Worm (Caenorhabditis elegans) whole organism, L4 larva: Measurements from ENCODE around the gene T20F7.1.

Experiments used
- F10B5.3 ChIP-seq: sonication (generic microtip); optimal IDR thresholded peaks from 2 replicates; lab custom pipeline; 2016; ENCODE audit warnings: mild to moderate bottlenecking, missing genetic modification characterization, missing compliant biosample characterization
- F44E2.7 ChIP-seq: fragments of 200-800 bp; sonication (Bioruptor generic); IDR thresholded peaks from 2 replicates; pipeline ENCODE4 v2.1.2; 2022; ENCODE audit warnings: missing genetic modification characterization, missing compliant biosample characterization
- ZK337.2 ChIP-seq: fragments of 200-800 bp; sonication (Bioruptor generic); IDR thresholded peaks from 2 replicates; pipeline ENCODE4 v1.3.6; 2022; ENCODE audit warnings: missing genetic modification reagents, missing genetic modification characterization, missing compliant biosample characterization
- aha-1 ChIP-seq: fragments of 150-350 bp; peaks from one replicate; lab custom pipeline; 2014; ENCODE audit warnings: missing biosample characterization, missing genetic modification characterization
- aly-2 ChIP-seq: sonication (generic microtip); optimal IDR thresholded peaks from 2 replicates; lab custom pipeline; 2018; ENCODE audit warnings: missing biosample characterization, missing genetic modification characterization
- ceh-20 ChIP-seq: fragments of 200-800 bp; sonication (Bioruptor generic); IDR thresholded peaks from 2 replicates; pipeline ENCODE4 v1.3.6; 2022; ENCODE audit warnings: missing genetic modification reagents, missing genetic modification characterization, missing compliant biosample characterization
- ceh-44 ChIP-seq: fragments of 200-800 bp; sonication (Bioruptor generic); IDR thresholded peaks from 2 replicates; pipeline ENCODE4 v1.3.6; 2022; ENCODE audit warnings: missing genetic modification reagents, missing genetic modification characterization, missing compliant biosample characterization
- ceh-82 ChIP-seq: sonication (generic microtip); optimal IDR thresholded peaks from 2 replicates; lab custom pipeline; 2017; ENCODE audit warnings: missing biosample characterization, missing genetic modification characterization
- ces-1 ChIP-seq: fragments of 150-350 bp; sonication (generic microtip); optimal IDR thresholded peaks from 4 replicates; lab custom pipeline; 2014; ENCODE audit warnings: missing biosample characterization, missing genetic modification reagents, missing genetic modification characterization
- cey-2 ChIP-seq: sonication (generic microtip); optimal IDR thresholded peaks from 3 replicates; lab custom pipeline; 2017; ENCODE audit warnings: missing genetic modification characterization, mild to moderate bottlenecking, missing compliant biosample characterization, antibody characterized with exemption, borderline replicate concordance; ENCODE audit not compliant: insufficient read depth
- ctbp-1 ChIP-seq: fragments of 200-800 bp; sonication (Bioruptor generic); IDR thresholded peaks from 2 replicates; pipeline ENCODE4 v1.3.6; 2022; ENCODE audit warnings: missing genetic modification reagents, missing genetic modification characterization, missing compliant biosample characterization
- daf-12 ChIP-seq: fragments of 150-350 bp; optimal IDR thresholded peaks from 2 replicates; lab custom pipeline; 2014; ENCODE audit warnings: missing biosample characterization, missing genetic modification reagents, missing genetic modification characterization
- daf-16 ChIP-seq, 3 experiments: sonication (generic microtip); optimal IDR thresholded peaks; 2 replicates each; lab custom pipeline; 2016 to 2017; ENCODE audit warnings: missing genetic modification characterization in 3 of 3, missing genetic modification reagents in 3 of 3, mild to moderate bottlenecking in 2 of 3, missing compliant biosample characterization in 2 of 3, missing biosample characterization in 1 of 3, moderate library complexity in 1 of 3
- dmd-6 ChIP-seq: fragments of 200-800 bp; sonication (Bioruptor generic); IDR thresholded peaks from 2 replicates; pipeline ENCODE4 v1.3.6; 2022; ENCODE audit warnings: missing genetic modification reagents, missing genetic modification characterization, missing compliant biosample characterization
- dpl-1 ChIP-seq: fragments of 150-350 bp; optimal IDR thresholded peaks from 2 replicates; lab custom pipeline; 2014; ENCODE audit warnings: missing biosample characterization, missing genetic modification reagents, missing genetic modification characterization
- gei-8 ChIP-seq: fragments of 200-800 bp; sonication (Bioruptor generic); optimal IDR thresholded peaks from 2 replicates; lab custom pipeline; 2018; ENCODE audit warnings: mild to moderate bottlenecking, missing genetic modification characterization, missing compliant biosample characterization
- hif-1 ChIP-seq, 2 experiments: sonication (generic microtip); optimal IDR thresholded peaks; 2 replicates each; lab custom pipeline; 2016 to 2017; ENCODE audit warnings: missing compliant biosample characterization in 2 of 2, missing genetic modification characterization in 2 of 2, missing genetic modification reagents in 2 of 2, missing genotype in 2 of 2, mild to moderate bottlenecking in 1 of 2
- hlh-11 ChIP-seq: fragments of 200-800 bp; sonication (Bioruptor generic); optimal IDR thresholded peaks from 2 replicates; lab custom pipeline; 2018; ENCODE audit warnings: mild to moderate bottlenecking, missing genetic modification characterization, missing compliant biosample characterization
- hlh-30 ChIP-seq: sonication (generic microtip); optimal IDR thresholded peaks from 2 replicates; lab custom pipeline; 2017; ENCODE audit warnings: antibody characterized with exemption, mild to moderate bottlenecking, missing genetic modification characterization, missing compliant biosample characterization; ENCODE audit not compliant: insufficient read depth
- jun-1 ChIP-seq: fragments of 150-350 bp; optimal IDR thresholded peaks from 2 replicates; lab custom pipeline; 2014; ENCODE audit warnings: missing biosample characterization, missing genetic modification reagents, missing genetic modification characterization
- lin-39 ChIP-seq: fragments of 150-350 bp; optimal IDR thresholded peaks from 2 replicates; lab custom pipeline; 2014; ENCODE audit warnings: missing biosample characterization, missing genetic modification reagents, missing genetic modification characterization
- madf-5 ChIP-seq, 2 experiments: fragments of 200-800 bp; sonication (Bioruptor generic); IDR thresholded peaks; 2 replicates each; pipeline ENCODE4 v1.3.6; 2022; ENCODE audit warnings: missing compliant biosample characterization in 2 of 2, missing genetic modification characterization in 2 of 2
- madf-9 ChIP-seq: fragments of 200-800 bp; sonication (Bioruptor generic); conservative IDR thresholded peaks from 2 replicates; pipeline ENCODE4 v1.3.6; 2022; ENCODE audit warnings: missing genetic modification reagents, missing genetic modification characterization, missing compliant biosample characterization
- mxl-2 ChIP-seq: fragments of 200-800 bp; sonication (Bioruptor generic); conservative IDR thresholded peaks from 2 replicates; pipeline ENCODE4 v1.3.6; 2022; ENCODE audit warnings: missing genetic modification reagents, missing genetic modification characterization, missing compliant biosample characterization
- nhr-102 ChIP-seq: sonication (generic microtip); optimal IDR thresholded peaks from 2 replicates; lab custom pipeline; 2016; ENCODE audit warnings: mild to moderate bottlenecking, missing genetic modification characterization, moderate library complexity, missing compliant biosample characterization
- nhr-237 ChIP-seq: sonication (generic microtip); optimal IDR thresholded peaks from 2 replicates; lab custom pipeline; 2017; ENCODE audit warnings: missing biosample characterization, missing genetic modification characterization
- nhr-25 ChIP-seq: sonication (generic microtip); optimal IDR thresholded peaks from 2 replicates; lab custom pipeline; 2017; ENCODE audit warnings: missing genetic modification characterization, mild to moderate bottlenecking, missing compliant biosample characterization, antibody characterized with exemption, moderate library complexity, borderline replicate concordance; ENCODE audit not compliant: insufficient read depth
- nhr-28 ChIP-seq: fragments of 150-350 bp; optimal IDR thresholded peaks from 2 replicates; lab custom pipeline; 2014; ENCODE audit warnings: missing biosample characterization, missing genetic modification characterization
- nhr-41 ChIP-seq: fragments of 200-800 bp; sonication (Bioruptor generic); IDR thresholded peaks from 2 replicates; pipeline ENCODE4 v1.3.6; 2022; ENCODE audit warnings: missing genetic modification reagents, missing genetic modification characterization, missing compliant biosample characterization
- nhr-77 ChIP-seq: fragments of 150-350 bp; optimal IDR thresholded peaks from 2 replicates; lab custom pipeline; 2014; ENCODE audit warnings: missing biosample characterization, missing genetic modification characterization
- pha-4 ChIP-seq, 2 experiments: fragments of 150-350 bp in 1 of 2; fragments of 200-800 bp in 1 of 2; sonication (Bioruptor generic) in 1 of 2; IDR thresholded peaks in 1 of 2; optimal IDR thresholded peaks in 1 of 2; 2 replicates each; pipeline versions ENCODE4 v1.3.6 to Lab custom; 2014 to 2022; ENCODE audit warnings: missing genetic modification characterization in 2 of 2, missing genetic modification reagents in 2 of 2, missing biosample characterization in 1 of 2, missing compliant biosample characterization in 1 of 2
- php-3 ChIP-seq: fragments of 200-800 bp; sonication (Bioruptor generic); IDR thresholded peaks from 2 replicates; pipeline ENCODE4 v1.3.6; 2022; ENCODE audit warnings: missing genetic modification reagents, missing genetic modification characterization, missing compliant biosample characterization
- pqm-1 ChIP-seq: sonication (generic microtip); optimal IDR thresholded peaks from 2 replicates; lab custom pipeline; 2017; ENCODE audit warnings: missing biosample characterization, missing genetic modification characterization
- rbr-2 ChIP-seq: sonication (generic microtip); optimal IDR thresholded peaks from 2 replicates; lab custom pipeline; 2016; ENCODE audit warnings: missing genotype, missing genetic modification characterization, missing compliant biosample characterization
- sdz-12 ChIP-seq: fragments of 200-800 bp; sonication (Bioruptor generic); optimal IDR thresholded peaks from 2 replicates; lab custom pipeline; 2018; ENCODE audit warnings: mild to moderate bottlenecking, missing genetic modification characterization, missing compliant biosample characterization
- unc-39 ChIP-seq: sonication (generic microtip); optimal IDR thresholded peaks from 2 replicates; lab custom pipeline; 2017; ENCODE audit warnings: missing biosample characterization, missing genetic modification characterization
- unc-62 ChIP-seq, 3 experiments: fragments of 150-350 bp in 1 of 3; sonication (generic microtip); optimal IDR thresholded peaks in 2 of 3; peaks in 1 of 3; 1 replicate in 1 of 3; 2 replicates in 2 of 3; lab custom pipeline; 2014 to 2017; ENCODE audit warnings: missing biosample characterization in 3 of 3, missing genetic modification characterization in 3 of 3, missing genetic modification reagents in 3 of 3, missing genotype in 1 of 3
- zip-2 ChIP-seq: fragments of 150-350 bp; optimal IDR thresholded peaks from 2 replicates; lab custom pipeline; 2014; ENCODE audit warnings: missing biosample characterization, missing genetic modification characterization
- ztf-11 ChIP-seq: fragments of 150-350 bp; optimal IDR thresholded peaks from 2 replicates; lab custom pipeline; 2014; ENCODE audit warnings: missing biosample characterization, missing genetic modification characterization

The T20F7.1 gene

DNA sequence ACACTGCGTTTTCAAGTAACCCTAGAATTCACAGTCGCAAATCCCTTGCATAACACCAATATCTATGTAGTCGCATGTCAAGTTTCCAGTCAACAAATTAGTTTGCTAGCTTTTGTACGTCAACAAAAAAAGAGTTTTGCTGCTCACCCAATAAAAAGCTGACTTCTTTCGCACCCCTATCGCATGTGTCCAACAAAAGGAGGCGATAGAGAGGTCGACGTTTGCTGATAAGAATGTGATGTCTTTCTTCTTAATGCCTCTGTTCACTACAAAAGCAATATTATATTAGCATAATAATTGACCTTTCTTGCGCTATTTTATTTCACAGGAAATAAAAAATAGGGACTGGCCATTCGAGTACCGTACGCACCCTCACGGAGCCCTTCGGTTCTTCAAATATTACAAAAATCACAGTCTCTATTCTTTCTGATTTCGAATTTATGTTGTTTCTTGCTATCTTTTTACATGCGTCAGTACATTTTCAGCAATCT, 12.7 kb upstream of the T20F7.1 start, which contains the start of gene T20F7.3:
T20F7.3 (plus strand) TSS at position 441 of the 491 bp plus-strand sequence.
- TF ChIP-seq dpl-1 (GFP tag; lab: Kevin White, UChicago): no peak
- no peak for TF ChIP-seq pha-4 (GFP tag; IDR thresholded peaks at IDR 0.05; lab: Robert Waterston, UW)
- no peak for TF ChIP-seq pha-4 (tag; optimal IDR thresholded peaks at IDR 0.05; lab: Kevin White, UChicago)
- peak; percentile 10; the same call in 1 of the 2 replicates for TF ChIP-seq dmd-6
- TF ChIP-seq hlh-11 (tag; lab: Kevin White, UChicago): peak; percentile 9
- TF ChIP-seq pqm-1: peak; percentile 60
- TF ChIP-seq nhr-28 (tag; lab: Kevin White, UChicago): peak; percentile 54
- TF ChIP-seq nhr-237 (tag; lab: Kevin White, UChicago): no peak
- no peak for TF ChIP-seq daf-16 (GFP tag; optimal IDR thresholded peaks at IDR 0.05; lab: Kevin White, UChicago)
- TF ChIP-seq daf-16 (tag; optimal IDR thresholded peaks at IDR 0.05; lab: Kevin White, UChicago): peak; percentile 51

DNA sequence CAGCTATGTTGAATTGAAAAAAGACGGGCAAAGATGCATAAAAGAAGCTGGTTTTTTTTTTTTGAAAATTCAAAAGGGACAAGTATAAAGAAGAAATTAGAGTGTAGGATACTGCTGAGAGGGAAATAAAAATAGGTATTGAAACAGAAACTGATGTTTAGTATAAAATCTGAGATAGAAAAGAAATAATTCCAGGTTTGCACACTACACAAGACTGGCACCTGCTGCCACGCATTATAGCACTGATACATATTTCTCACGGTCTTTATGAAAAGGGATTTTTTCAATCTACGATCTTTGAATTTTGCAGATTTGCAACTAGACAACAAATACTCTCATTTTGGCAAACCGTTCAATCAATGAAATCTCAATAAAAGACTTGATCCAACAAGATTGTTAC, 9.4 kb upstream of the T20F7.1 start:
- TF ChIP-seq unc-62 (GFP tag; optimal IDR thresholded peaks at IDR 0.05 in 1 of 2; lab: Kevin White, UChicago): peak in 1 of 2 experiments; percentile 92
- no peak for TF ChIP-seq unc-62 (tag; optimal IDR thresholded peaks at IDR 0.05; lab: Kevin White, UChicago)
- TF ChIP-seq hlh-11 (tag; lab: Kevin White, UChicago): no peak
- TF ChIP-seq, all 104 proteins: peak for 1

DNA sequence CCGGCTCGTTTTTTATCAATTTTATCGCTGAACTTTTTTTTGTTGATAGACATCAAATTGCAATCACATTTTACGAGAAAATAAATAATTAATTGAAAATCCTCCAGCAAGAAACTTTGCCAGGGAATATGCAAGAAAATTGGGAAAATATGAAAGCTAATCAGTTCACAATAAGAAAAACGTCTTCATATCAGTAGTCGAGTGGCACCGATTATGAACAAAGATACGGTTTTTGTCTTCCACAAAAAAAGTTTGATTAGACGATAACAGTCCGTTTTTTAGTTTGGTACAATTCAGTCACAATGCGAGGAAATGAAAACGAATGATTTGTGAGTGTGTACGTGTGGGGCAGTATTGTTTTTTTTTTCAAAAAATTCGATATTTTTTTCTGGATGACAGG, 7.7 kb upstream of the T20F7.1 start:
- TF ChIP-seq hlh-11 (tag; lab: Kevin White, UChicago) (peak; percentile 15), dmd-6 (peak; percentile 17; the same call in 1 of the 2 replicates), ces-1 (no peak), php-3 (GFP tag; lab: Robert Waterston, UW) (no peak), daf-16 (GFP tag; optimal IDR thresholded peaks at IDR 0.05; lab: Kevin White, UChicago) (no peak), daf-16 (tag; optimal IDR thresholded peaks at IDR 0.05; lab: Kevin White, UChicago) (peak; percentile 36), nhr-102 (tag; lab: Kevin White, UChicago) (no peak), nhr-41 (GFP tag; lab: Robert Waterston, UW) (no peak), ZK337.2 (GFP tag; lab: Robert Waterston, UW) (no peak), pqm-1 (peak; percentile 72)

DNA sequence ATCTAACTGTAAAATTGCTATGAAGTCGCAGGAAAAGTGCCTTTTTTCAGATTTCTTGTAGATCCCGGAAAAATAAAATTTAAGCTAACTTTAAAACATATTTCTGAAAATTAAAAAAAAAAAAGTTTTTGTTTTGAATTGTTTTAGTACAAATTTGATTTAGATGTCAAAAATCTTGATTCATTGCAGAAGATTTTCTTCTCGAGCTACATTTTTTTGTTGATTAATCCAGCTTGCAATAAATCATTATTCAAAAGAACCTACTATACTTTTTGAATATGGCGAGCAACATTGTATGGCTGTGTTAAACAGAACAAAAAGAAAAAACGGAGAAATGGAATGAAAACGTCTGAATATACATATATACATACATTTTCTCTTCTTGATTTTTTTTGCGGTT, 7.0 kb upstream of the T20F7.1 start:
- TF ChIP-seq daf-16 (GFP tag; optimal IDR thresholded peaks at IDR 0.05; lab: Kevin White, UChicago): no peak
- TF ChIP-seq daf-16 (tag; optimal IDR thresholded peaks at IDR 0.05; lab: Kevin White, UChicago): no peak
- no peak for TF ChIP-seq F10B5.3 (tag; lab: Kevin White, UChicago)
- no peak for TF ChIP-seq hlh-30 (tag; lab: Kevin White, UChicago)
- no peak for TF ChIP-seq zip-2 (tag; lab: Kevin White, UChicago)
- TF ChIP-seq aha-1: peak; percentile 94
- TF ChIP-seq ctbp-1 (GFP tag; lab: Robert Waterston, UW): no peak
- TF ChIP-seq, all 104 proteins: peak for 1

DNA sequence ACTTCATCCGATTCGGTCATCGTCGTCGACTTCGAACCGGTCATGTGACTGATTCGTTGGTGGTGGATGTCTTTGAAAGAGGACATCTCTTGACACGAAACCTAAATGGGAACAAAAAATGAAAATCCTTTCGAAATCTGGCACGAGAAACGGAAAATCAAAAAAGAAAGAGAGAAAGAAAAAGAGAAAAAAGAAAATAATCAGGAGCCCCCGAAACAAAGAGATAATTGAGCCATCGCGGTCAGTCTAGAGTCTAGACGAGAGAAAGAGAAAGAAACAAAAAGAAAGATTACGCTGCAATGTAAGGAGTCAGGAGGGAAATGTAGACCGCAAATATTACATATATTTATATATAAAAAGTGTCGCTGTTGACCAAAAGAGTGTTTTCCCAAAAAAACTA, 3.8 kb upstream of the T20F7.1 start, which contains the start of gene aakg-2:
aakg-2 (minus strand) TSS at position 101 of the 400 bp plus-strand sequence.
- TF ChIP-seq ceh-20 (GFP tag; lab: Robert Waterston, UW) (no peak), jun-1 (tag; lab: Kevin White, UChicago) (no peak), F44E2.7 (GFP tag; lab: Robert Waterston, UW) (no peak), nhr-77 (tag; lab: Kevin White, UChicago) (no peak), nhr-25 (no peak), nhr-41 (GFP tag; lab: Robert Waterston, UW) (no peak), lin-39 (tag; lab: Kevin White, UChicago) (no peak), hif-1 (tag; optimal IDR thresholded peaks at IDR 0.05; lab: Kevin White, UChicago) (no peak), daf-12 (tag; lab: Kevin White, UChicago) (no peak), gei-8 (no peak), cey-2 (no peak), hlh-11 (tag; lab: Kevin White, UChicago) (no peak), aly-2 (tag; lab: Kevin White, UChicago) (no peak), unc-39 (tag; lab: Kevin White, UChicago) (no peak), madf-5 (GFP tag; IDR thresholded peaks at IDR 0.05; lab: Robert Waterston, UW) (no peak), ceh-44 (GFP tag; lab: Robert Waterston, UW) (no peak), mxl-2 (GFP tag; lab: Robert Waterston, UW) (no peak), aha-1 (peak; percentile 52), daf-16 (GFP tag; optimal IDR thresholded peaks at IDR 0.05; lab: Kevin White, UChicago) (no peak), daf-16 (tag; optimal IDR thresholded peaks at IDR 0.05; lab: Kevin White, UChicago) (peak; percentile 19), sdz-12 (no peak), ceh-82 (tag; lab: Kevin White, UChicago) (no peak), rbr-2 (tag; lab: Kevin White, UChicago) (no peak), ztf-11 (tag; lab: Kevin White, UChicago) (no peak), hlh-30 (tag; lab: Kevin White, UChicago) (peak; percentile 16), madf-9 (GFP tag; lab: Robert Waterston, UW) (no peak)
